Worm (Caenorhabditis elegans) whole organism, mixed stage, embryonic: ENCODE results near the gene clec-54.

Source experiments
- blmp-1 ChIP-seq: fragments of 150-350 bp; optimal IDR thresholded peaks from 2 replicates; lab custom pipeline; 2014; ENCODE audit warnings: missing biosample characterization, missing genetic modification characterization
- ceh-39 ChIP-seq: fragments of 150-350 bp; optimal IDR thresholded peaks from 2 replicates; lab custom pipeline; 2014; ENCODE audit warnings: missing biosample characterization, missing genetic modification characterization
- drap-1 ChIP-seq: fragments of 200-800 bp; sonication (Bioruptor generic); optimal IDR thresholded peaks from 3 replicates; lab custom pipeline; 2018; ENCODE audit warnings: mild to moderate bottlenecking, missing genetic modification characterization, missing compliant biosample characterization
- hlh-1 ChIP-seq: fragments of 150-350 bp; optimal IDR thresholded peaks from 2 replicates; lab custom pipeline; 2014; ENCODE audit warnings: missing biosample characterization, missing genetic modification reagents, missing genetic modification characterization
- lsy-2 ChIP-seq: fragments of 150-350 bp; optimal IDR thresholded peaks from 2 replicates; lab custom pipeline; 2014; ENCODE audit warnings: missing biosample characterization, missing genetic modification characterization
- nhr-12 ChIP-seq: fragments of 150-350 bp; optimal IDR thresholded peaks from 2 replicates; lab custom pipeline; 2014; ENCODE audit warnings: missing biosample characterization, missing genetic modification characterization
- nhr-237 ChIP-seq: fragments of 150-350 bp; optimal IDR thresholded peaks from 2 replicates; lab custom pipeline; 2014; ENCODE audit warnings: missing biosample characterization, missing genetic modification characterization
- nhr-76 ChIP-seq: sonication (generic microtip); optimal IDR thresholded peaks from 2 replicates; lab custom pipeline; 2017; ENCODE audit warnings: missing biosample characterization, missing genetic modification characterization
- snpc-4 ChIP-seq: fragments of 150-350 bp; optimal IDR thresholded peaks from 2 replicates; lab custom pipeline; 2014; ENCODE audit warnings: missing biosample characterization, missing genetic modification characterization
- unc-120 ChIP-seq: sonication (generic microtip); optimal IDR thresholded peaks from 2 replicates; lab custom pipeline; 2017; ENCODE audit warnings: missing genetic modification characterization, missing compliant biosample characterization; ENCODE audit not compliant: poor library complexity, severe bottlenecking
- unc-39 ChIP-seq: fragments of 150-350 bp; optimal IDR thresholded peaks from 2 replicates; lab custom pipeline; 2014; ENCODE audit warnings: missing biosample characterization, missing genetic modification characterization
- unc-62 ChIP-seq: fragments of 150-350 bp; optimal IDR thresholded peaks from 2 replicates; lab custom pipeline; 2014; ENCODE audit warnings: missing biosample characterization, missing genetic modification reagents, missing genetic modification characterization

DNA sequence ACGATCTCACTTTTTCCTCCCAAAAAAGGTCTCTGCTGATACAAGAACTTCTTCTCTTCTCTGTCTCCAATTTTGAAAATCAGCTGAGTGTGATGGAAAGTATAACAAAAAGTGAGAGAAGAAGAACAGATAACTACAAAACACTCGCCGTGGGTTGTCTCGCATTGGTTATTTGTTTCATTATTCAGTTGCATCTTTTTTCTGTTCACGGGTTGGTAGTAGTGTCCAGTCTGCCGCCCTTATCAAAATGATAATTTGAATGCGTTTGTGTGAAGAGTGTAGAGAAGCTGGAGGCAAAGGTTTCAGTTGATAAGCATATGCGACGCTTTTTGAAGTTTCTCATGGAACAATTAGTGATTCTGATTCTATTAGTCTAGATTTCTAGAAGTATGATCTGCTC is 26.4 kb downstream of the clec-54 start:
- TF ChIP-seq ceh-39 (tag; lab: Kevin White, UChicago) (no peak), nhr-76 (tag; lab: Kevin White, UChicago) (no peak), unc-62 (no peak), hlh-1 (tag; lab: Kevin White, UChicago) (no peak), nhr-12 (no peak), blmp-1 (tag; lab: Kevin White, UChicago) (no peak), lsy-2 (tag; lab: Kevin White, UChicago) (no peak), unc-39 (tag; lab: Kevin White, UChicago) (no peak), drap-1 (GFP tag; lab: Kevin White, UChicago) (no peak), unc-120 (tag; lab: Kevin White, UChicago) (no peak), snpc-4 (tag; lab: Kevin White, UChicago) (no peak), nhr-237 (tag; lab: Kevin White, UChicago) (no peak)
